Worm (Caenorhabditis elegans) whole organism, late embryonic: ENCODE results near the gene lec-2.

Source experiments
- ahr-1 ChIP-seq: sonication (generic microtip); optimal IDR thresholded peaks from 2 replicates; lab custom pipeline; 2016; ENCODE audit warnings: missing genetic modification characterization, missing compliant biosample characterization
- ama-1 ChIP-seq: fragments of 150-350 bp; optimal IDR thresholded peaks from 2 replicates; lab custom pipeline; 2014
- sox-4 ChIP-seq: sonication (generic microtip); optimal IDR thresholded peaks from 2 replicates; lab custom pipeline; 2017; ENCODE audit warnings: mild to moderate bottlenecking, missing genetic modification characterization, inconsistent platforms, missing compliant biosample characterization

DNA sequence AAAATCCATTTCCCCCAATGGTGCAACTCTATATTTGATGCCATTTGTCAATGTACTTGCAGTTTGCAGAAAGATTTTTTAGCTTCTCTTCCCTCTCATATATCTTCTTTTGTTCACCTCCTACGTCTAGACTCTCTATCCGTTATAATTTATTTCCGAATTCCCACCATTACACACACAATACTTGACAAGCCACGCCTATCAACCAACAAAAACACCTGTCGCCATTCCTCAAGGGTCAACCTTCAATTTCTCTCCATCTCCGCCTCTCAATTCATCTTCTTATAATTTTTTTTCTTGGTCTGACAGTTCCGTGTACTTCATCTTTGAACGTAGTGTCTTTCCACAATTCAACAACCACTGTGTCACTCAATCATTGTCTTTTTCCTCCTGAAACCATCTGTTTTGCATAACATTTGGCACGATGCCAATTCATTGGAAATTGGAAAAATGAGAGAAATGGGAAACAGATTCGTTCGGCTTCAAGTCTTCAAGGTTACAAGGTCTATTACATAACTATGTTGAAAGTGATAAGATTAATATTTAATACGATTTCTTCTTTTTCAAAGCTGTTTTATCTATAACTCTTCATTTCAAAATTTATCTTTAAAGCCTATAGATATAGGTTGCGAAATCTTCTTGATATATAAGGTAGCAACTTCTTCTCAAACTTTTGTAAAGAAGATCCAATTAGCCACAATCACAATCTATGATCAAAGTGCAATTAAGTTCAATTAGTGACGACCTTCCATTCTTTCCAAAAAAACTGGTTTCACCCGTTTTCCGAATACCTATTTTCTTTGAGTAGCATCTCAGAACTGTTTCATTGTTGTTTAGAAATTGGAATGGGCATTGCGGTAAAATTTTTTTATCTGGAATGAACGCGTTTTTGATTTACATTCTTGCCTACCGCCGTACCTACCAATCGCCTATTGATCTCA, 29.1 kb downstream of the lec-2 start:
- no peak for TF ChIP-seq sox-4 (tag; lab: Kevin White, UChicago)
- TF ChIP-seq ama-1 (lab: Kevin White, UChicago), result no peak
- no peak for TF ChIP-seq ahr-1
